Worm (Caenorhabditis elegans): ENCODE data around the gene F41E6.5.
A peak's percentile ranks its signal among the peaks of the same experiment; 100 is the strongest.

DNA sequence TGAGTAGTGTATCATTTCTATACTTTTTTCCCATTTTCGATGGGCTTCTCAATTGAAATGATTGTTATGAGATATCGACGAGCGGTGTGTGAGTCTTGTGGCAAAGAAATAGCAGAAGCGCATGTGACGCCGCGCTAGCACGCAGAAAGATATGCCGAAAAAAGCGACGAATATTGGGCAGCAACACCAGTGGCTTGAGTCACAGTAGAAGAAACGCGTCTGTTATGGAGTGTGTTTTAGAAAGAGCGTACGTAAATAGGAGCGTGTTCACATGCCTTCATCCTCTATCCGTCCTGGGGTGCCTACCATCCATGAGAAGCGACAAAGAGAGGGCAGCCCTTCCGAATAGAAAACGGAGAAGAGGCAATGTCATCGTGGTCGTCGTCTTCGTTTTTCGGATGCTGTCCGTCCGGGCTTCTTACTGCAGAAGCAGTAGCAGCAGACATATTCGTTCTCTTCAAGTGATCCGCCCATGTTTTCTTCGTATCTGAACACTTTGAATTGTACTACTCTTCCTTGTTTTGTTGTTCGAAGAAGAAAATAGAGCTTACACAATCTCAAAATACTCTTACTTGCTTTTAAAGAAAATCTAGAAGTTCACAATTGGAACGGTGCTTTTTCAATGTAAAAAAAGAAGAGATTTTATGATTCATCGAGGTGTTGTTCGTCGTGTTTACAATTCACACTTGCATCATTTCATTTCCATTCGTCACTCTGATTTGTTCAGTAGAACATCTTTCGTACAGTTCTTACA, 6.7 kb downstream of the F41E6.5 start:
- 0 out of 2 replicates have a peak, but pooled peaks have one; percentile 42 for TF ChIP-seq ztf-23 (GFP tag; IDR thresholded peaks at IDR 0.05)
- no peak for TF ChIP-seq T22C8.4 (GFP tag; IDR thresholded peaks at IDR 0.05)
- no peak for TF ChIP-seq klf-2 (GFP tag; conservative IDR thresholded peaks at IDR 0.05)
- TF ChIP-seq tab-1 (GFP tag; IDR thresholded peaks at IDR 0.05), result no peak
- TF ChIP-seq med-1 (GFP tag; optimal IDR thresholded peaks at IDR 0.05; ENCODE audit: insufficient read depth), result no peak
- no peak for TF ChIP-seq flt-1 (GFP tag; IDR thresholded peaks at IDR 0.05)
- TF ChIP-seq ztf-29 (GFP tag; IDR thresholded peaks at IDR 0.05), result no peak
- TF ChIP-seq ref-1 (GFP tag; conservative IDR thresholded peaks at IDR 0.05), result no peak

Measured in whole organism, midembryonic.